Worm (Caenorhabditis elegans): ENCODE measurements around the gene fipr-29.

DNA sequence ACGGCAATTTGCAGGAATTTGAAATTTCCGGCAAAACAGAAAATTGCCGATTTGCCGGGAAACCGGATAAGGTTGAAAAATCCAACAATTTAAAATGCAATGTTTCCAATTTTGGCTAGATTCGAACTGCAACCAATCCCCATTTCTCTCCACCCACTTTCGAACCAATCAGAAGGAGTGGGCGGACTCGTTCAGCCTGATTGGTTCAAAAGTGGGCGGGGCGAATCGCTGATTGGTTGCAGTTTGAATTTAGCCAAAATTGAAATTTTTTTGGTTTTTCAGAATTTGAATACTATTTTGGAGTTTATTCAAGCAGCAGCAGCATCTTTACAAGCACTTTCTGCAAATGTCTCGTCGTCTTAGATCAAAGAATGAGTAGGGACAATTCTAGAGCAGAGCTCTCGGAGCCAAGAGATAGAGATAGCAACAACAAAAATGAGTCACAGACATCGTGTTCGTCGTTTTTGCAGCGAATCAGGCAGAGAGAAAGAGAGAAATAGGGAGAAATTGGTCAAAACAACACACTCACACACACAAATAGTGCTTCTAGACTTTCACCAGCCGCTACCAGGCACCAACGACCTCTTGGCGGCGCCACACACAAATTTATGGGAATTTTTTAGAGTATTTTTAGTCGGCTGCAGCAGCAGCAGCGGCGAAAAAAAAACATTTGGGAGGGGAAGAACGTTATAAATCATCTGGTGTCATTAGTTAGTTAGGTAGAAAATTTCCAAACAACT is 29.0 kb downstream of the fipr-29 start:
- TF ChIP-seq lin-13 (GFP tag; optimal IDR thresholded peaks at IDR 0.05): no peak
- no peak for TF ChIP-seq zag-1 (tag; optimal IDR thresholded peaks at IDR 0.05)
- no peak for TF ChIP-seq unc-55 (GFP tag; optimal IDR thresholded peaks at IDR 0.05)
- TF ChIP-seq unc-62 (GFP tag; optimal IDR thresholded peaks at IDR 0.05): no peak
- no peak for TF ChIP-seq elt-1 (tag; optimal IDR thresholded peaks at IDR 0.05)
- no peak for TF ChIP-seq mbf-1 (tag; optimal IDR thresholded peaks at IDR 0.05)
- no peak for TF ChIP-seq mab-5 (tag; optimal IDR thresholded peaks at IDR 0.05)
- no peak for TF ChIP-seq ztf-11 (tag; optimal IDR thresholded peaks at IDR 0.05)
- no peak for TF ChIP-seq nhr-25 (tag; optimal IDR thresholded peaks at IDR 0.05)
- no peak for TF ChIP-seq ceh-16 (tag; optimal IDR thresholded peaks at IDR 0.05)
- no peak for TF ChIP-seq nhr-12 (tag; optimal IDR thresholded peaks at IDR 0.05)

Measured in whole organism, L2 larva.